Fruit fly (Drosophila melanogaster): Measurements from ENCODE around the gene Fer1.

The Fer1 gene

DNA sequence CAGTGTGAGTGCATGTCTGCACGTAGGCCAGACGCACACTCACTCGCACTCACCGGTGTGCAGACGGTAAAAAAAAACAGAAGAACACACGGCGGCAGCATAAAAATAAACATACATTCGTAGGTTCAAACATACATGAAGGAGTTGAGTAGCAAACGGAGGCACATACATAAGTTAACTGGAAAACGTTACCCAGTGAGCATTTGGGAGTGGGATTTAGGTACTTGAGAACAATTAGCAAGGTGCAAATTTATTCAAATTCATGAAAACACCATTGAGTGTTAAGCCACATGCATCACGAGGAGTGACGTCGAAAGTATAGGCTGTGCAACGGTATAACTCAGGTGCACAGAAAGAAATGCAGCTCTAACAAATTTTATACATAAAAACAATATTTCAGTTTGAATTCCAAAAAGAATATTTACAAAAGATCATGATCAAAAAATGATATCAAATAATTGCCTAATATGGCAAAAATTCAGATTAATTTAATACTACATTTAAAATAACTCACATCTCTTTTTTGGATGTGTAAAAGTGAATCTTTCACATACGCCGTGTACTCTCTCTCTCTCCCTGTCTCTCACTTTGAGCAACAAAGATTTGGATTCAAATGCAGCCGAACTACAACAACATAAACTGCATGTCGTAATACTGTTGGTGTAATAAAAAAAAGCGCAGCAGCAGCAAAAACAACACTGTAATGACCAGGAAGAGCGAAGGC is 27.3 kb upstream of the Fer1 start (continued):
- TF ChIP-seq CG1832 (GFP tag; optimal IDR thresholded peaks at IDR 0.05), result no peak
- peak; percentile 97 for TF ChIP-seq Sox100B (GFP tag; optimal IDR thresholded peaks at IDR 0.05)
- peak; percentile 86 for TF ChIP-seq CG7357 (GFP tag; IDR thresholded peaks at IDR 0.05)
- TF ChIP-seq CG9437 (GFP tag; optimal IDR thresholded peaks at IDR 0.05), result peak; percentile 92
- peak; percentile 94 for TF ChIP-seq Hsf (GFP tag; optimal IDR thresholded peaks at IDR 0.05)
- peak; percentile 74 for TF ChIP-seq pros (GFP tag; optimal IDR thresholded peaks at IDR 0.05)
- peak; percentile 97 for TF ChIP-seq CG10431 (GFP tag; optimal IDR thresholded peaks at IDR 0.05)
- peak; percentile 84 for TF ChIP-seq Bteb2 (GFP tag; optimal IDR thresholded peaks at IDR 0.05)
- TF ChIP-seq CG1602 (GFP tag; optimal IDR thresholded peaks at IDR 0.05), result peak; percentile 96
- TF ChIP-seq CG11560 (tag; IDR thresholded peaks at IDR 0.05), result no peak
- TF ChIP-seq CrebB (tag; optimal IDR thresholded peaks at IDR 0.05), result peak; percentile 90
- TF ChIP-seq Mes4 (GFP tag; optimal IDR thresholded peaks at IDR 0.05), result peak; percentile 93
- TF ChIP-seq gt (GFP tag; IDR thresholded peaks at IDR 0.05), result no peak
- TF ChIP-seq CG15696 (tag; optimal IDR thresholded peaks at IDR 0.05), result peak; percentile 99
- no peak for TF ChIP-seq gce (GFP tag; IDR thresholded peaks at IDR 0.05)
- TF ChIP-seq repo (GFP tag; optimal IDR thresholded peaks at IDR 0.05), result peak; percentile 82
- peak; percentile 93 for TF ChIP-seq CG1603 (tag; optimal IDR thresholded peaks at IDR 0.05)
- TF ChIP-seq CG9817 (tag; optimal IDR thresholded peaks at IDR 0.05), result peak; percentile 68
- no peak for TF ChIP-seq E2f1 (GFP tag; IDR thresholded peaks at IDR 0.05)
- TF ChIP-seq CG10565 (GFP tag; optimal IDR thresholded peaks at IDR 0.05), result peak; percentile 72
- TF ChIP-seq CG13624 (GFP tag; optimal IDR thresholded peaks at IDR 0.05), result peak; percentile 78
- TF ChIP-seq tll (GFP tag; optimal IDR thresholded peaks at IDR 0.05), result peak in 1 of 2 experiments; percentile 76
- no peak for TF ChIP-seq Dll (GFP tag; IDR thresholded peaks at IDR 0.05; ENCODE audit: partially characterized antibody)
- peak; percentile 94 for TF ChIP-seq grau (tag; optimal IDR thresholded peaks at IDR 0.05)
- TF ChIP-seq dpn (GFP tag; optimal IDR thresholded peaks at IDR 0.05), result peak; percentile 88 to 94
- TF ChIP-seq lbe (GFP tag; optimal IDR thresholded peaks at IDR 0.05), result peak; percentile 90
- no peak for TF ChIP-seq vnd (GFP tag; IDR thresholded peaks at IDR 0.05; ENCODE audit: partially characterized antibody)
- no peak for TF ChIP-seq ken (GFP tag; IDR thresholded peaks at IDR 0.05)
- TF ChIP-seq kni (GFP tag; optimal IDR thresholded peaks at IDR 0.05), result peak; percentile 73
- TF ChIP-seq crc (GFP tag; optimal IDR thresholded peaks at IDR 0.05), result peak; percentile 75
- peak; percentile 97 for TF ChIP-seq CoRest (tag; optimal IDR thresholded peaks at IDR 0.05)
- no peak for TF ChIP-seq jing (GFP tag; optimal IDR thresholded peaks at IDR 0.05)
- peak; percentile 98 for TF ChIP-seq CG14710 (tag; optimal IDR thresholded peaks at IDR 0.05)
- TF ChIP-seq HmgZ (tag; optimal IDR thresholded peaks at IDR 0.05), result peak; percentile 84
- peak; percentile 90 for TF ChIP-seq slp2 (GFP tag; optimal IDR thresholded peaks at IDR 0.05)
- TF ChIP-seq Bdp1 (GFP tag; optimal IDR thresholded peaks at IDR 0.05), result peak; percentile 70
- TF ChIP-seq D19B (GFP tag; optimal IDR thresholded peaks at IDR 0.05), result peak; percentile 31
- TF ChIP-seq CG10267 (tag; optimal IDR thresholded peaks at IDR 0.05), result peak; percentile 95
- TF ChIP-seq chm (GFP tag; IDR thresholded peaks at IDR 0.05), result no peak
- TF ChIP-seq CG34376 (GFP tag; optimal IDR thresholded peaks at IDR 0.05), result peak; percentile 5
- peak; percentile 72 for TF ChIP-seq CG7745 (tag; optimal IDR thresholded peaks at IDR 0.05)
- TF ChIP-seq sisA (GFP tag; IDR thresholded peaks at IDR 0.05), result no peak
- TF ChIP-seq CG1529 (GFP tag; optimal IDR thresholded peaks at IDR 0.05), result peak; percentile 97
- no peak for TF ChIP-seq row (GFP tag; IDR thresholded peaks at IDR 0.05)
- TF ChIP-seq luna (GFP tag; optimal IDR thresholded peaks at IDR 0.05), result no peak
- peak; percentile 95 for TF ChIP-seq CG18764 (GFP tag; optimal IDR thresholded peaks at IDR 0.05)
- TF ChIP-seq nerfin-1 (tag; optimal IDR thresholded peaks at IDR 0.05), result peak; percentile 97
- peak in 1 of 2 experiments; percentile 96 for TF ChIP-seq Eip74EF (GFP tag; optimal IDR thresholded peaks at IDR 0.05)
- TF ChIP-seq CG12219 (GFP tag; optimal IDR thresholded peaks at IDR 0.05), result peak; percentile 90

Data from whole organism, embryonic.